Worm (Caenorhabditis elegans): ENCODE results near the gene gmeb-3.

Gene gmeb-3

ce11 chrIII:3768200-3768599, at the start of gene gmeb-3:
TSS of gene gmeb-3 (plus strand) at chrIII:3768500.
- TF ChIP-seq jun-1 (tag; optimal IDR thresholded peaks at IDR 0.05) (no peak), snpc-4 (tag; optimal IDR thresholded peaks at IDR 0.05) (no peak), nhr-23 (tag; optimal IDR thresholded peaks at IDR 0.05) (no peak), nhr-77 (tag; optimal IDR thresholded peaks at IDR 0.05) (no peak), R02D3.7 (tag; optimal IDR thresholded peaks at IDR 0.05) (no peak), lsy-12 (tag; optimal IDR thresholded peaks at IDR 0.05) (no peak), pha-4 (tag; optimal IDR thresholded peaks at IDR 0.05) (no peak), egl-5 (tag; optimal IDR thresholded peaks at IDR 0.05) (no peak), tbx-2 (tag; optimal IDR thresholded peaks at IDR 0.05) (no peak), lin-15B (tag; optimal IDR thresholded peaks at IDR 0.05) (no peak), eor-1 (tag; optimal IDR thresholded peaks at IDR 0.05) (no peak), skn-1 (tag; optimal IDR thresholded peaks at IDR 0.05) (no peak), aly-2 (tag; optimal IDR thresholded peaks at IDR 0.05) (no peak), nhr-12 (tag; optimal IDR thresholded peaks at IDR 0.05) (no peak), daf-12 (tag; optimal IDR thresholded peaks at IDR 0.05) (no peak), ceh-82 (tag; optimal IDR thresholded peaks at IDR 0.05) (no peak)

ce11 chrIII:3719564-3719963, 48.7 kb upstream of the gmeb-3 start, which contains the start of gene C14B1.8:
TSS of gene C14B1.8 (minus strand) at chrIII:3719680.
- TF ChIP-seq unc-39 (tag; optimal IDR thresholded peaks at IDR 0.05) (no peak), ceh-9 (tag; optimal IDR thresholded peaks at IDR 0.05) (no peak), lin-15B (tag; optimal IDR thresholded peaks at IDR 0.05) (peak; percentile 51), lin-39 (tag; optimal IDR thresholded peaks at IDR 0.05) (no peak), ztf-11 (tag; optimal IDR thresholded peaks at IDR 0.05) (no peak)

- no peak for TF ChIP-seq ceh-82 (tag; optimal IDR thresholded peaks at IDR 0.05)
- no peak for TF ChIP-seq R02D3.7 (tag; optimal IDR thresholded peaks at IDR 0.05)
- TF ChIP-seq tbx-2 (tag; optimal IDR thresholded peaks at IDR 0.05), result no peak
- no peak for TF ChIP-seq nhr-11 (tag; optimal IDR thresholded peaks at IDR 0.05)
- TF ChIP-seq fkh-2 (tag; optimal IDR thresholded peaks at IDR 0.05), result no peak
- TF ChIP-seq lin-15B (tag; optimal IDR thresholded peaks at IDR 0.05), result no peak
- no peak for TF ChIP-seq ama-1 (optimal IDR thresholded peaks at IDR 0.05)
- no peak for TF ChIP-seq fkh-10 (GFP tag; optimal IDR thresholded peaks at IDR 0.05)
- TF ChIP-seq aly-2 (tag; optimal IDR thresholded peaks at IDR 0.05), result no peak
- TF ChIP-seq egl-5 (tag; optimal IDR thresholded peaks at IDR 0.05), result no peak
- TF ChIP-seq elt-2 (tag; optimal IDR thresholded peaks at IDR 0.05), result no peak
Measured at ce11 chrIII:3723726-3724125, 44.6 kb upstream of the gmeb-3 start.

- TF ChIP-seq ceh-16 (tag; optimal IDR thresholded peaks at IDR 0.05), result no peak
- no peak for TF ChIP-seq sea-2 (GFP tag; optimal IDR thresholded peaks at IDR 0.05)
- TF ChIP-seq fos-1 (tag; optimal IDR thresholded peaks at IDR 0.05), result no peak
- no peak for TF ChIP-seq fkh-10 (GFP tag; optimal IDR thresholded peaks at IDR 0.05)
- TF ChIP-seq nhr-77 (tag; optimal IDR thresholded peaks at IDR 0.05), result no peak
- TF ChIP-seq unc-62 (GFP tag; optimal IDR thresholded peaks at IDR 0.05), result no peak
- no peak for TF ChIP-seq mdl-1 (tag; optimal IDR thresholded peaks at IDR 0.05)
- TF ChIP-seq nhr-67 (tag; optimal IDR thresholded peaks at IDR 0.05), result no peak
- no peak for TF ChIP-seq nhr-12 (tag; optimal IDR thresholded peaks at IDR 0.05)
- no peak for TF ChIP-seq hmg-11 (tag; optimal IDR thresholded peaks at IDR 0.05)
- TF ChIP-seq nhr-23 (tag; optimal IDR thresholded peaks at IDR 0.05), result no peak
- no peak for TF ChIP-seq eor-1 (tag; optimal IDR thresholded peaks at IDR 0.05)
- no peak for TF ChIP-seq ztf-4 (tag; optimal IDR thresholded peaks at IDR 0.05)
- no peak for TF ChIP-seq ama-1 (optimal IDR thresholded peaks at IDR 0.05)
- TF ChIP-seq ceh-9 (tag; optimal IDR thresholded peaks at IDR 0.05), result no peak
- TF ChIP-seq zag-1 (tag; optimal IDR thresholded peaks at IDR 0.05), result no peak
Measured at ce11 chrIII:3724880-3725279, 43.4 kb upstream of the gmeb-3 start, which contains the start of gene C14B1.12. TSS of gene C14B1.12 (minus strand) at chrIII:3724980.

- TF ChIP-seq nfya-1 (tag; optimal IDR thresholded peaks at IDR 0.05; ENCODE audit: insufficient read depth), result no peak
- no peak for TF ChIP-seq mdl-1 (tag; optimal IDR thresholded peaks at IDR 0.05)
- TF ChIP-seq jun-1 (tag; optimal IDR thresholded peaks at IDR 0.05), result no peak
- TF ChIP-seq nhr-76 (tag; optimal IDR thresholded peaks at IDR 0.05), result no peak
- TF ChIP-seq nhr-77 (tag; optimal IDR thresholded peaks at IDR 0.05), result no peak
- TF ChIP-seq fkh-10 (GFP tag; optimal IDR thresholded peaks at IDR 0.05), result no peak
- TF ChIP-seq nhr-43 (tag; optimal IDR thresholded peaks at IDR 0.05; ENCODE audit: poor library complexity, severe bottlenecking), result no peak
- no peak for TF ChIP-seq lin-15B (tag; optimal IDR thresholded peaks at IDR 0.05)
- no peak for TF ChIP-seq lsy-12 (tag; optimal IDR thresholded peaks at IDR 0.05)
- no peak for TF ChIP-seq nhr-12 (tag; optimal IDR thresholded peaks at IDR 0.05)
- no peak for TF ChIP-seq fos-1 (tag; optimal IDR thresholded peaks at IDR 0.05)
- no peak for TF ChIP-seq egl-27 (tag; optimal IDR thresholded peaks at IDR 0.05)
- TF ChIP-seq aly-2 (tag; optimal IDR thresholded peaks at IDR 0.05), result no peak
- no peak for TF ChIP-seq lin-39 (tag; optimal IDR thresholded peaks at IDR 0.05)
- no peak for TF ChIP-seq egl-5 (tag; optimal IDR thresholded peaks at IDR 0.05)
- no peak for TF ChIP-seq unc-39 (tag; optimal IDR thresholded peaks at IDR 0.05)
- TF ChIP-seq ceh-16 (tag; optimal IDR thresholded peaks at IDR 0.05), result no peak
- no peak for TF ChIP-seq ceh-28 (tag; optimal IDR thresholded peaks at IDR 0.05)
Measured at ce11 chrIII:3726443-3726842, 41.9 kb upstream of the gmeb-3 start, which contains the start of gene gldi-5. TSS of gene gldi-5 (minus strand) at chrIII:3726500.

All from whole organism, L3 larva.